Worm (Caenorhabditis elegans) whole organism, L4 larva: ENCODE data around the gene C01G5.4.
A peak's percentile ranks its signal among the peaks of the same experiment; 100 is the strongest.

Experiments used
- D1046.2 ChIP-seq: fragments of 200-800 bp; sonication (Bioruptor generic); IDR thresholded peaks from 2 replicates; pipeline ENCODE4 v1.3.6; 2022; ENCODE audit warnings: missing genetic modification characterization, missing compliant biosample characterization
- F26F4.8 ChIP-seq: fragments of 200-800 bp; sonication (Bioruptor generic); conservative IDR thresholded peaks from 2 replicates; pipeline ENCODE4 v1.3.6; 2022; ENCODE audit warnings: missing genetic modification characterization, missing compliant biosample characterization
- F37D6.2 ChIP-seq: sonication (generic microtip); optimal IDR thresholded peaks from 2 replicates; lab custom pipeline; 2016; ENCODE audit warnings: mild to moderate bottlenecking, missing genetic modification characterization, missing compliant biosample characterization
- F44E2.7 ChIP-seq: fragments of 200-800 bp; sonication (Bioruptor generic); IDR thresholded peaks from 2 replicates; pipeline ENCODE4 v2.1.2; 2022; ENCODE audit warnings: missing genetic modification characterization, missing compliant biosample characterization
- F49E8.2 ChIP-seq: sonication (generic microtip); optimal IDR thresholded peaks from 2 replicates; lab custom pipeline; 2016; ENCODE audit warnings: missing compliant biosample characterization, mild to moderate bottlenecking, missing genetic modification characterization, borderline replicate concordance
- ZK337.2 ChIP-seq: fragments of 200-800 bp; sonication (Bioruptor generic); IDR thresholded peaks from 2 replicates; pipeline ENCODE4 v1.3.6; 2022; ENCODE audit warnings: missing genetic modification reagents, missing genetic modification characterization, missing compliant biosample characterization
- ZK546.5 ChIP-seq, 2 experiments: sonication (generic microtip); optimal IDR thresholded peaks; 2 replicates each; lab custom pipeline; 2017; ENCODE audit warnings: missing biosample characterization in 2 of 2, missing genetic modification characterization in 2 of 2
- aha-1 ChIP-seq: fragments of 150-350 bp; peaks from one replicate; lab custom pipeline; 2014; ENCODE audit warnings: missing biosample characterization, missing genetic modification characterization
- ceh-82 ChIP-seq: sonication (generic microtip); optimal IDR thresholded peaks from 2 replicates; lab custom pipeline; 2017; ENCODE audit warnings: missing biosample characterization, missing genetic modification characterization
- daf-19 ChIP-seq: fragments of 200-800 bp; sonication (Bioruptor generic); conservative IDR thresholded peaks from 2 replicates; pipeline ENCODE4 v1.3.6; 2022; ENCODE audit warnings: missing genetic modification characterization, missing compliant biosample characterization
- dve-1 ChIP-seq: sonication (generic microtip); optimal IDR thresholded peaks from 2 replicates; lab custom pipeline; 2017; ENCODE audit warnings: antibody characterized with exemption, mild to moderate bottlenecking, missing genetic modification characterization, missing compliant biosample characterization; ENCODE audit not compliant: insufficient read depth
- egl-43 ChIP-seq: fragments of 200-800 bp; sonication (Bioruptor generic); IDR thresholded peaks from 2 replicates; pipeline ENCODE4 v1.3.6; 2022; ENCODE audit warnings: missing genetic modification reagents, missing genetic modification characterization, missing compliant biosample characterization
- hif-1 ChIP-seq, 2 experiments: sonication (generic microtip); optimal IDR thresholded peaks; 2 replicates each; lab custom pipeline; 2016 to 2017; ENCODE audit warnings: missing compliant biosample characterization in 2 of 2, missing genetic modification characterization in 2 of 2, missing genetic modification reagents in 2 of 2, missing genotype in 2 of 2, mild to moderate bottlenecking in 1 of 2
- hlh-11 ChIP-seq: fragments of 200-800 bp; sonication (Bioruptor generic); optimal IDR thresholded peaks from 2 replicates; lab custom pipeline; 2018; ENCODE audit warnings: mild to moderate bottlenecking, missing genetic modification characterization, missing compliant biosample characterization
- hmg-1.1 ChIP-seq: fragments of 200-800 bp; sonication (Bioruptor generic); IDR thresholded peaks from 2 replicates; pipeline ENCODE4 v1.3.6; 2022; ENCODE audit warnings: missing genetic modification reagents, missing genetic modification characterization, missing compliant biosample characterization
- lim-7 ChIP-seq: fragments of 200-800 bp; sonication (Bioruptor generic); IDR thresholded peaks from 2 replicates; pipeline ENCODE4 v1.3.6; 2022; ENCODE audit warnings: missing genetic modification characterization, missing compliant biosample characterization
- lin-38 ChIP-seq: fragments of 200-800 bp; sonication (Bioruptor generic); IDR thresholded peaks from 2 replicates; pipeline ENCODE4 v1.3.6; 2022; ENCODE audit warnings: missing genetic modification reagents, missing genetic modification characterization, missing compliant biosample characterization
- mep-1 ChIP-seq: fragments of 150-350 bp; sonication (generic microtip); optimal IDR thresholded peaks from 3 replicates; lab custom pipeline; 2014; ENCODE audit warnings: missing biosample characterization, missing genetic modification characterization
- mxl-2 ChIP-seq: fragments of 200-800 bp; sonication (Bioruptor generic); conservative IDR thresholded peaks from 2 replicates; pipeline ENCODE4 v1.3.6; 2022; ENCODE audit warnings: missing genetic modification reagents, missing genetic modification characterization, missing compliant biosample characterization
- nhr-237 ChIP-seq: sonication (generic microtip); optimal IDR thresholded peaks from 2 replicates; lab custom pipeline; 2017; ENCODE audit warnings: missing biosample characterization, missing genetic modification characterization
- nhr-25 ChIP-seq: sonication (generic microtip); optimal IDR thresholded peaks from 2 replicates; lab custom pipeline; 2017; ENCODE audit warnings: missing genetic modification characterization, mild to moderate bottlenecking, missing compliant biosample characterization, antibody characterized with exemption, moderate library complexity, borderline replicate concordance; ENCODE audit not compliant: insufficient read depth
- nhr-28 ChIP-seq: fragments of 150-350 bp; optimal IDR thresholded peaks from 2 replicates; lab custom pipeline; 2014; ENCODE audit warnings: missing biosample characterization, missing genetic modification characterization
- nhr-48 ChIP-seq: sonication (generic microtip); optimal IDR thresholded peaks from 2 replicates; lab custom pipeline; 2016; ENCODE audit warnings: mild to moderate bottlenecking, missing genetic modification characterization, missing compliant biosample characterization
- php-3 ChIP-seq: fragments of 200-800 bp; sonication (Bioruptor generic); IDR thresholded peaks from 2 replicates; pipeline ENCODE4 v1.3.6; 2022; ENCODE audit warnings: missing genetic modification reagents, missing genetic modification characterization, missing compliant biosample characterization
- pqm-1 ChIP-seq: sonication (generic microtip); optimal IDR thresholded peaks from 2 replicates; lab custom pipeline; 2017; ENCODE audit warnings: missing biosample characterization, missing genetic modification characterization
- saeg-2 ChIP-seq: fragments of 200-800 bp; sonication (Bioruptor generic); IDR thresholded peaks from 2 replicates; pipeline ENCODE4 v1.3.6; 2022; ENCODE audit warnings: missing genetic modification reagents, missing genetic modification characterization, missing compliant biosample characterization
- spr-3 ChIP-seq: fragments of 200-800 bp; sonication (Bioruptor generic); optimal IDR thresholded peaks from 2 replicates; lab custom pipeline; 2018; ENCODE audit warnings: mild to moderate bottlenecking, missing genetic modification characterization, missing compliant biosample characterization
- unc-62 ChIP-seq, 3 experiments: fragments of 150-350 bp in 1 of 3; sonication (generic microtip); optimal IDR thresholded peaks in 2 of 3; peaks in 1 of 3; 1 replicate in 1 of 3; 2 replicates in 2 of 3; lab custom pipeline; 2014 to 2017; ENCODE audit warnings: missing biosample characterization in 3 of 3, missing genetic modification characterization in 3 of 3, missing genetic modification reagents in 3 of 3, missing genotype in 1 of 3
- vab-7 ChIP-seq: fragments of 200-800 bp; sonication (Bioruptor generic); IDR thresholded peaks from 2 replicates; pipeline ENCODE4 v1.3.6; 2022; ENCODE audit warnings: missing genetic modification reagents, missing genetic modification characterization, missing compliant biosample characterization
- zfp-2 ChIP-seq: sonication (generic microtip); optimal IDR thresholded peaks from 2 replicates; lab custom pipeline; 2016; ENCODE audit warnings: mild to moderate bottlenecking, missing genetic modification characterization, missing compliant biosample characterization
- zip-2 ChIP-seq: fragments of 150-350 bp; optimal IDR thresholded peaks from 2 replicates; lab custom pipeline; 2014; ENCODE audit warnings: missing biosample characterization, missing genetic modification characterization
- ztf-11 ChIP-seq: fragments of 150-350 bp; optimal IDR thresholded peaks from 2 replicates; lab custom pipeline; 2014; ENCODE audit warnings: missing biosample characterization, missing genetic modification characterization

The C01G5.4 gene

ce11 chrIV:6576728-6577101 lies 45.2 kb downstream of the C01G5.4 start (continued):
- no peak for TF ChIP-seq ceh-82 (tag; lab: Kevin White, UChicago)

- TF ChIP-seq lim-7 (GFP tag; lab: Robert Waterston, UW) = no peak
- no peak for TF ChIP-seq zfp-2 (tag; lab: Kevin White, UChicago)
- no peak for TF ChIP-seq nhr-28 (tag; lab: Kevin White, UChicago)
- no peak for TF ChIP-seq egl-43 (GFP tag; lab: Robert Waterston, UW)
- TF ChIP-seq F37D6.2 = no peak
- no peak for TF ChIP-seq spr-3 (GFP tag; lab: Kevin White, UChicago)
- no peak for TF ChIP-seq lin-38 (GFP tag; lab: Robert Waterston, UW)
- TF ChIP-seq ZK546.5 (tag; optimal IDR thresholded peaks at IDR 0.05; lab: Kevin White, UChicago) = no peak
- TF ChIP-seq php-3 = no peak
- no peak for TF ChIP-seq hif-1 (tag; optimal IDR thresholded peaks at IDR 0.05; lab: Kevin White, UChicago)
- TF ChIP-seq nhr-25 = no peak
- no peak for TF ChIP-seq nhr-48 (tag; lab: Kevin White, UChicago)
- TF ChIP-seq F26F4.8 (GFP tag; lab: Robert Waterston, UW) = no peak
- TF ChIP-seq daf-19 (GFP tag; lab: Robert Waterston, UW) = no peak
- TF ChIP-seq hlh-11 (tag; lab: Kevin White, UChicago) = no peak
These were observed 46.4 kb downstream of the C01G5.4 start, which contains the start of gene C43G2.3 for ce11 chrIV:6577914-6578313. Gene C43G2.3, plus strand, starts transcription at chrIV:6578214.

- TF ChIP-seq hlh-11 (tag; lab: Kevin White, UChicago) (no peak), ZK337.2 (no peak), hmg-1.1 (GFP tag; lab: Robert Waterston, UW) (no peak), unc-62 (GFP tag; optimal IDR thresholded peaks at IDR 0.05 in 1 of 2; lab: Kevin White, UChicago) (peak in 1 of 2 experiments; percentile 94), unc-62 (tag; optimal IDR thresholded peaks at IDR 0.05; lab: Kevin White, UChicago) (no peak), zip-2 (no peak), F44E2.7 (no peak), aha-1 (tag; lab: Kevin White, UChicago) (peak; percentile 59), pqm-1 (no peak)
These were observed 50.1 kb downstream of the C01G5.4 start for ce11 chrIV:6581658-6582057.

ce11 chrIV:6582604-6583003 lies 51.1 kb downstream of the C01G5.4 start, which contains the start of gene odr-8:
Gene odr-8, minus strand, starts transcription at chrIV:6582704.
- TF ChIP-seq D1046.2 (GFP tag; lab: Robert Waterston, UW) (no peak), ztf-11 (tag; lab: Kevin White, UChicago) (no peak), dve-1 (tag; lab: Kevin White, UChicago) (no peak), lim-7 (GFP tag; lab: Robert Waterston, UW) (no peak), vab-7 (no peak), F49E8.2 (tag; lab: Kevin White, UChicago) (no peak), nhr-237 (tag; lab: Kevin White, UChicago) (no peak), ceh-82 (tag; lab: Kevin White, UChicago) (no peak), saeg-2 (GFP tag; lab: Robert Waterston, UW) (no peak), mep-1 (tag; lab: Kevin White, UChicago) (no peak), mxl-2 (GFP tag; lab: Robert Waterston, UW) (no peak)
